Fruit fly (Drosophila melanogaster): ENCODE measurements around the gene CG14218.
A peak's percentile ranks its signal among the peaks of the same experiment; 100 is the strongest.

The CG14218 gene

DNA sequence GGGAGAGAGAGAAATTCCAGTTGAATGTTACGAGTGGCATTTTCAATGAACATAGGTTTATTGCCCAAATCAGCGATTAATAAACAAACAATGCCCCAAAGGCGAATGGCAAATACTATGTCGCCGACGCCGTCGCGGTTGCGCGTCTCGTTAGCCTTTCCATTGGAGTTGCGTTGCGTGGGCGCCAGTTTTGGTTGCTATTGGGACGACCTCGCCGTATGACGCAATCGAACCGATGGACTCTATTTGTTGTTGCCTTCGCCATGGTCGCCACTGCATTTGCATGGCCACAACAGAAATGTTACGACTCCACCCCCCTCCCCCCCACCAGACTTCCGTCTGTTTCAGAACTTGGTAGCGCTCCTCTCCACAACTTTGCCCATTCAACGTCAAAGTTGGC lies 24.8 kb upstream of the CG14218 start:
- TF ChIP-seq CG10669 (GFP tag; optimal IDR thresholded peaks at IDR 0.05) (no peak), fkh (GFP tag; optimal IDR thresholded peaks at IDR 0.05) (no peak), Ets21C (GFP tag; optimal IDR thresholded peaks at IDR 0.05) (no peak), CG10631 (GFP tag; optimal IDR thresholded peaks at IDR 0.05) (no peak), lz (GFP tag; optimal IDR thresholded peaks at IDR 0.05) (no peak)

DNA sequence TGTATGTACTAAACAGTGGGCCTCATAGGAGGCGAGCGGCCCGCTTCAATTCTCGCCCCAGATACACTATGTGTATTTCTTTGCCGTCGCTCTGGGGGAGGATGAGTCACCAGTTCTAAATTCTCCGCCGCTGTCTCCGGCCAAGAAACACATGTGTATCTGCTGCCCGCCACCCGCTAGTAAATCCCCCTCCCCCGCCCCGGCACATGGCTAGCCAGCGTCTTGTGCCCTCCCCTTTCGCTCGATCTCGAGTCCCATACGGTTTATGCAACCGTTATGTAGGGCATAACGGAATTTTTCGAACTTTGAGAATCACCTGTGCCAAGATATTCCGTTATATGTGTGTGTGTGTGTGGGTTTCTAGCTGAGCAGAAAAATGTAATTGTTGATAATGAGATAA lies 24.1 kb upstream of the CG14218 start:
- peak; percentile 37 for TF ChIP-seq fkh (GFP tag; optimal IDR thresholded peaks at IDR 0.05)
- TF ChIP-seq Eip75B (GFP tag; optimal IDR thresholded peaks at IDR 0.05), result no peak
- TF ChIP-seq net (GFP tag; optimal IDR thresholded peaks at IDR 0.05), result peak; percentile 10

DNA sequence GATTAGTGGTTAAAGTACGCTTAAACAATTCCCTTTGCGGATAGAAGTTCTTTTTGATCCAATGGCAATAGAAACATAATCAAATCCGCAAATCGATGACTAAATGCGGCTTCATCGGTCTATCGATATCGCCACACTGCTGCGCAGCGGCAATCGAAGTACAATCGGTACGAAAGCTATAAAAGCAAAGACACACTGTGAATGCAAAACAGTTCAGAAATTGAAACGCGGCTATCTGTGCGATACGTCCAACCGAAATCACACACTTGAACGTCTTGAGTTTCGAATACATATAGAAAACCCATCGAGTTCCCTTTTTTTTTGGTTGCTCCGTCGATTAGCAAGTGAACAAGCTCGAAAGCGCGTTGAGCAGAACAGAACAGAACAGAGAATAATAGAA lies 23.2 kb upstream of the CG14218 start, which contains the start of gene CG14207:
CG14207 (plus strand) TSS at position 203 of the 400 bp plus-strand sequence.
- TF ChIP-seq CG31627 (GFP tag; optimal IDR thresholded peaks at IDR 0.05) (no peak), CG3032 (tag; optimal IDR thresholded peaks at IDR 0.05) (peak; percentile 0), OdsH (GFP tag; optimal IDR thresholded peaks at IDR 0.05) (no peak), Eip93F (GFP tag; optimal IDR thresholded peaks at IDR 0.05) (no peak), CG16779 (tag; optimal IDR thresholded peaks at IDR 0.05) (peak; percentile 29), topi (GFP tag; optimal IDR thresholded peaks at IDR 0.05) (no peak), Sox14 (GFP tag; optimal IDR thresholded peaks at IDR 0.05) (peak; percentile 34), eg (GFP tag; IDR thresholded peaks at IDR 0.05) (peak; percentile 28; the same call in 1 of the 3 replicates), CG11294 (GFP tag; IDR thresholded peaks at IDR 0.05) (no peak), Met (GFP tag; optimal IDR thresholded peaks at IDR 0.05) (peak; percentile 3), esn (GFP tag; optimal IDR thresholded peaks at IDR 0.05) (peak; percentile 19), ss (GFP tag; optimal IDR thresholded peaks at IDR 0.05) (peak; percentile 2 to 10), CG32006 (GFP tag; optimal IDR thresholded peaks at IDR 0.05) (no peak), CG3919 (GFP tag; optimal IDR thresholded peaks at IDR 0.05) (peak; percentile 2), dac (GFP tag; optimal IDR thresholded peaks at IDR 0.05) (no peak), Eip78C (GFP tag) (peak; percentile 66), Sox102F (GFP tag; optimal IDR thresholded peaks at IDR 0.05) (peak; percentile 11), vri (GFP tag; optimal IDR thresholded peaks at IDR 0.05) (peak; percentile 50), CG6808 (GFP tag; optimal IDR thresholded peaks at IDR 0.05) (peak; percentile 31), CG6163 (GFP tag; IDR thresholded peaks at IDR 0.05) (peak; percentile 47; the same call in 1 of the 3 replicates)

DNA sequence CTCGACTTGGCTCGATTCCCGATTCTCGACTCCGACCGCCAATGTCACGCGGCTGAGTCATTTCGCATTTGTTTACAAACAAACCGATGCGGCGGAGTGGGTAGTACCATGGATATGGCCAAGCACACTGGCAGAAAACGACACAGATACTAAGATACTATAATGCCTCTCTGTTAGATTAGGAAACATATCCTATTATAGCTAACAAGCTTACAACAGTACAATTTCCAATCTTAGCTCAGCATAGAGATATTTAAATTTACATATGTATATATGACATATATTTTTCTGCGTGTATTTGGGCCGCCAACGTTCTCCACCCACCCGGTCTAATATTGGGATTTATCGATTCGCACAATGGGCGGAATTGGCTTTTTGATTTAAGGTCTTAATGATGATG lies 22.2 kb upstream of the CG14218 start:
- TF ChIP-seq CG6163 (GFP tag; IDR thresholded peaks at IDR 0.05), result peak; percentile 89
- TF ChIP-seq topi (GFP tag; optimal IDR thresholded peaks at IDR 0.05), result peak; percentile 83
- TF ChIP-seq OdsH (GFP tag; optimal IDR thresholded peaks at IDR 0.05), result peak; percentile 67
- TF ChIP-seq Blimp-1 (GFP tag; optimal IDR thresholded peaks at IDR 0.05), result peak; percentile 8
- peak; percentile 73 for TF ChIP-seq CG11294 (GFP tag; IDR thresholded peaks at IDR 0.05)
- TF ChIP-seq Gug (GFP tag; IDR thresholded peaks at IDR 0.05), result peak; percentile 76
- TF ChIP-seq CG8319 (GFP tag; optimal IDR thresholded peaks at IDR 0.05), result peak; percentile 54
- peak; percentile 69 for TF ChIP-seq Sox14 (GFP tag; optimal IDR thresholded peaks at IDR 0.05)
- TF ChIP-seq Ets96B (tag; optimal IDR thresholded peaks at IDR 0.05), result peak; percentile 68
- TF ChIP-seq CG31627 (GFP tag; optimal IDR thresholded peaks at IDR 0.05), result peak; percentile 43
- no peak for TF ChIP-seq Ets21C (GFP tag; optimal IDR thresholded peaks at IDR 0.05)
- peak; percentile 83 for TF ChIP-seq CG32006 (GFP tag; optimal IDR thresholded peaks at IDR 0.05)
- TF ChIP-seq ss (GFP tag; optimal IDR thresholded peaks at IDR 0.05), result peak; percentile 60 to 61
- peak; percentile 57 for TF ChIP-seq CG16779 (tag; optimal IDR thresholded peaks at IDR 0.05)
- no peak for TF ChIP-seq CG6854 (GFP tag; optimal IDR thresholded peaks at IDR 0.05)
- peak; percentile 60 for TF ChIP-seq CG7368 (GFP tag; optimal IDR thresholded peaks at IDR 0.05)
- TF ChIP-seq spab (GFP tag; optimal IDR thresholded peaks at IDR 0.05), result peak; percentile 54
- TF ChIP-seq eg (GFP tag; IDR thresholded peaks at IDR 0.05), result peak; percentile 89
- peak; percentile 58 for TF ChIP-seq CG11902 (GFP tag; optimal IDR thresholded peaks at IDR 0.05)
- peak; percentile 85 for TF ChIP-seq CG8119 (GFP tag; IDR thresholded peaks at IDR 0.05)
- peak; percentile 37 for TF ChIP-seq Sox102F (GFP tag; optimal IDR thresholded peaks at IDR 0.05)
- TF ChIP-seq cyc (GFP tag; optimal IDR thresholded peaks at IDR 0.05), result peak; percentile 66
- peak; percentile 66 for TF ChIP-seq dsx (GFP tag; optimal IDR thresholded peaks at IDR 0.05; ENCODE audit: poor library complexity, severe bottlenecking)
- peak; percentile 61 for TF ChIP-seq CG6276 (GFP tag; optimal IDR thresholded peaks at IDR 0.05)
- peak; percentile 11 to 79 for TF ChIP-seq salr (GFP tag; optimal IDR thresholded peaks at IDR 0.05)
- no peak for TF ChIP-seq fd85E (GFP tag; optimal IDR thresholded peaks at IDR 0.05)
- TF ChIP-seq Lpt (GFP tag; optimal IDR thresholded peaks at IDR 0.05), result peak; percentile 60
- TF ChIP-seq acj6 (GFP tag; optimal IDR thresholded peaks at IDR 0.05), result peak; percentile 63
- peak; percentile 12 for TF ChIP-seq Eip93F (GFP tag; optimal IDR thresholded peaks at IDR 0.05)
- TF ChIP-seq Sox15 (GFP tag; optimal IDR thresholded peaks at IDR 0.05), result peak; percentile 42
